Worm (Caenorhabditis elegans) whole organism, young adult: Measurements from ENCODE around the gene pyt-1.

Source experiments
- C06A6.2 ChIP-seq: fragments of 200-800 bp; sonication (Bioruptor generic); conservative IDR thresholded peaks from 2 replicates; pipeline ENCODE4 v1.3.6; 2022; ENCODE audit warnings: missing genetic modification characterization, missing compliant biosample characterization
- F22D6.2 ChIP-seq: sonication (generic microtip); optimal IDR thresholded peaks from 2 replicates; lab custom pipeline; 2016; ENCODE audit warnings: mild to moderate bottlenecking, missing genetic modification characterization, missing compliant biosample characterization
- F33H1.4 ChIP-seq: fragments of 200-800 bp; sonication (Bioruptor generic); IDR thresholded peaks from 2 replicates; pipeline ENCODE4 v1.3.6; 2022; ENCODE audit warnings: missing genetic modification reagents, missing genetic modification characterization, missing compliant biosample characterization
- F37B4.10 ChIP-seq: fragments of 200-800 bp; sonication (Bioruptor generic); IDR thresholded peaks from 2 replicates; pipeline ENCODE4 v1.3.6; 2022; ENCODE audit warnings: missing genetic modification characterization, missing compliant biosample characterization
- K11D2.4 ChIP-seq: fragments of 200-800 bp; sonication (Bioruptor generic); IDR thresholded peaks from 2 replicates; pipeline ENCODE4 v1.3.6; 2022; ENCODE audit warnings: missing genetic modification reagents, missing genetic modification characterization, missing compliant biosample characterization
- Y79H2A.3 ChIP-seq: fragments of 200-800 bp; sonication (Bioruptor generic); conservative IDR thresholded peaks from 2 replicates; pipeline ENCODE4 v1.3.6; 2022; ENCODE audit warnings: missing genetic modification reagents, missing genetic modification characterization, missing compliant biosample characterization
- akir-1 ChIP-seq: fragments of 200-800 bp; sonication (Bioruptor generic); optimal IDR thresholded peaks from 2 replicates; lab custom pipeline; 2018; ENCODE audit warnings: mild to moderate bottlenecking, missing genetic modification characterization, moderate library complexity, missing compliant biosample characterization
- aptf-2 ChIP-seq: fragments of 200-800 bp; sonication (Bioruptor generic); conservative IDR thresholded peaks from 2 replicates; pipeline ENCODE4 v1.3.6; 2022; ENCODE audit warnings: missing genetic modification reagents, missing genetic modification characterization, missing compliant biosample characterization
- aptf-3 ChIP-seq: fragments of 200-800 bp; sonication (Bioruptor generic); IDR thresholded peaks from 2 replicates; pipeline ENCODE4 v1.3.6; 2022; ENCODE audit warnings: missing genetic modification characterization, missing compliant biosample characterization
- bed-1 ChIP-seq: fragments of 200-800 bp; sonication (Bioruptor generic); IDR thresholded peaks from 2 replicates; pipeline ENCODE4 v1.3.6; 2022; ENCODE audit warnings: missing genetic modification reagents, missing genetic modification characterization, missing compliant biosample characterization
- cebp-1 ChIP-seq, 2 experiments: fragments of 200-800 bp in 1 of 2; sonication (Bioruptor generic) in 1 of 2; sonication (generic microtip) in 1 of 2; IDR thresholded peaks in 1 of 2; optimal IDR thresholded peaks in 1 of 2; 2 replicates each; pipeline versions ENCODE4 v1.3.6 to Lab custom; 2017 to 2022; ENCODE audit warnings: missing compliant biosample characterization in 2 of 2, missing genetic modification characterization in 2 of 2, mild to moderate bottlenecking in 1 of 2, missing genetic modification reagents in 1 of 2, moderate library complexity in 1 of 2
- ceh-100 ChIP-seq: fragments of 200-800 bp; sonication (Bioruptor generic); IDR thresholded peaks from 2 replicates; pipeline ENCODE4 v1.3.6; 2022; ENCODE audit warnings: missing genetic modification reagents, missing genetic modification characterization, missing compliant biosample characterization
- ceh-40 ChIP-seq: fragments of 200-800 bp; sonication (Bioruptor generic); IDR thresholded peaks from 2 replicates; pipeline ENCODE4 v1.3.6; 2022; ENCODE audit warnings: missing genetic modification characterization, missing compliant biosample characterization
- die-1 ChIP-seq: sonication (generic microtip); optimal IDR thresholded peaks from 2 replicates; lab custom pipeline; 2016; ENCODE audit warnings: missing genotype, mild to moderate bottlenecking, missing genetic modification characterization, missing compliant biosample characterization
- dpff-1 ChIP-seq: sonication (generic microtip); optimal IDR thresholded peaks from 2 replicates; lab custom pipeline; 2017; ENCODE audit warnings: mild to moderate bottlenecking, missing genetic modification characterization, missing compliant biosample characterization
- efl-1 ChIP-seq: fragments of 150-350 bp; optimal IDR thresholded peaks from 2 replicates; lab custom pipeline; 2014; ENCODE audit warnings: missing biosample characterization, missing genetic modification reagents, missing genetic modification characterization
- egl-44 ChIP-seq: fragments of 200-800 bp; sonication (Bioruptor generic); IDR thresholded peaks from 2 replicates; pipeline ENCODE4 v1.3.6; 2022; ENCODE audit warnings: missing genetic modification reagents, missing genetic modification characterization, missing compliant biosample characterization
- egrh-3 ChIP-seq: fragments of 200-800 bp; sonication (Bioruptor generic); IDR thresholded peaks from 2 replicates; pipeline ENCODE4 v1.3.6; 2022; ENCODE audit warnings: missing genetic modification reagents, missing genetic modification characterization, missing compliant biosample characterization
- him-1 ChIP-seq: sonication (generic microtip); optimal IDR thresholded peaks from 2 replicates; lab custom pipeline; 2016; ENCODE audit warnings: missing genotype, missing genetic modification reagents, missing genetic modification characterization, missing compliant biosample characterization
- hlh-26 ChIP-seq: fragments of 200-800 bp; sonication (Bioruptor generic); conservative IDR thresholded peaks from 2 replicates; pipeline ENCODE4 v1.3.6; 2022; ENCODE audit warnings: missing genetic modification reagents, missing genetic modification characterization, missing compliant biosample characterization
- lag-1 ChIP-seq: fragments of 200-800 bp; sonication (Bioruptor generic); IDR thresholded peaks from 2 replicates; pipeline ENCODE4 v1.3.6; 2022; ENCODE audit warnings: missing genetic modification reagents, missing genetic modification characterization, missing compliant biosample characterization
- let-526 ChIP-seq: fragments of 200-800 bp; sonication (Bioruptor generic); IDR thresholded peaks from 2 replicates; pipeline ENCODE4 v1.3.6; 2022; ENCODE audit warnings: missing genetic modification reagents, missing genetic modification characterization, missing compliant biosample characterization
- lin-40 ChIP-seq: sonication (generic microtip); optimal IDR thresholded peaks from 2 replicates; lab custom pipeline; 2016; ENCODE audit warnings: missing genetic modification characterization, mild to moderate bottlenecking, missing compliant biosample characterization, missing genotype, missing genetic modification reagents
- lin-54 ChIP-seq: fragments of 200-800 bp; sonication (Bioruptor generic); optimal IDR thresholded peaks from 2 replicates; lab custom pipeline; 2018; ENCODE audit warnings: mild to moderate bottlenecking, missing genetic modification characterization, missing compliant biosample characterization
- madf-6 ChIP-seq: fragments of 200-800 bp; sonication (Bioruptor generic); IDR thresholded peaks from 2 replicates; pipeline ENCODE4 v1.3.6; 2022; ENCODE audit warnings: missing genetic modification reagents, missing genetic modification characterization, missing compliant biosample characterization
- mcd-1 ChIP-seq: fragments of 200-800 bp; sonication (Bioruptor generic); IDR thresholded peaks from 2 replicates; pipeline ENCODE4 v1.3.6; 2022; ENCODE audit warnings: missing genetic modification reagents, missing genetic modification characterization, missing compliant biosample characterization
- nfya-1 ChIP-seq: sonication (generic microtip); optimal IDR thresholded peaks from 2 replicates; lab custom pipeline; 2017; ENCODE audit warnings: antibody characterized with exemption, missing compliant biosample characterization, missing genetic modification characterization, borderline replicate concordance; ENCODE audit not compliant: insufficient read depth
- nfya-2 ChIP-seq: fragments of 200-800 bp; sonication (Bioruptor generic); IDR thresholded peaks from 2 replicates; pipeline ENCODE4 v1.3.6; 2022; ENCODE audit warnings: missing genetic modification reagents, missing genetic modification characterization, missing compliant biosample characterization
- nfyb-1 ChIP-seq: fragments of 200-800 bp; sonication (Bioruptor generic); IDR thresholded peaks from 2 replicates; pipeline ENCODE4 v1.3.6; 2022; ENCODE audit warnings: missing genetic modification reagents, missing genetic modification characterization, missing compliant biosample characterization
- pbrm-1 ChIP-seq: fragments of 200-800 bp; sonication (Bioruptor generic); IDR thresholded peaks from 2 replicates; pipeline ENCODE4 v1.3.6; 2022; ENCODE audit warnings: missing genetic modification reagents, missing genetic modification characterization, missing compliant biosample characterization
- rec-8 ChIP-seq, 2 experiments: sonication (generic microtip); optimal IDR thresholded peaks; 2 replicates each; lab custom pipeline; 2016; ENCODE audit warnings: mild to moderate bottlenecking in 2 of 2, missing genetic modification characterization in 2 of 2, missing genetic modification reagents in 2 of 2, missing genotype in 2 of 2, missing biosample characterization in 1 of 2, missing compliant biosample characterization in 1 of 2, moderate library complexity in 1 of 2
- sea-2 ChIP-seq: fragments of 200-800 bp; sonication (Bioruptor generic); IDR thresholded peaks from 2 replicates; pipeline ENCODE4 v1.3.6; 2022; ENCODE audit warnings: missing genetic modification characterization, missing compliant biosample characterization
- snpc-1.3 ChIP-seq: sonication (generic microtip); optimal IDR thresholded peaks from 2 replicates; lab custom pipeline; 2017; ENCODE audit warnings: missing genetic modification characterization, mild to moderate bottlenecking, missing compliant biosample characterization, antibody characterized with exemption, moderate library complexity, missing genotype, missing genetic modification reagents; ENCODE audit not compliant: insufficient read depth
- tbx-9 ChIP-seq: sonication (generic microtip); optimal IDR thresholded peaks from 2 replicates; lab custom pipeline; 2016; ENCODE audit warnings: borderline replicate concordance, missing genetic modification characterization, inconsistent platforms, missing compliant biosample characterization
- unc-130 ChIP-seq: sonication (generic microtip); optimal IDR thresholded peaks from 2 replicates; lab custom pipeline; 2016; ENCODE audit warnings: missing genetic modification reagents, missing genetic modification characterization, missing compliant biosample characterization
- ztf-18 ChIP-seq: sonication (generic microtip); optimal IDR thresholded peaks from 2 replicates; lab custom pipeline; 2016; ENCODE audit warnings: missing genotype, mild to moderate bottlenecking, missing genetic modification characterization, missing compliant biosample characterization
- ztf-28 ChIP-seq: fragments of 200-800 bp; sonication (Bioruptor generic); IDR thresholded peaks from 2 replicates; pipeline ENCODE4 v1.3.6; 2022; ENCODE audit warnings: missing genetic modification reagents, missing genetic modification characterization, missing compliant biosample characterization
- ztf-3 ChIP-seq: fragments of 200-800 bp; sonication (Bioruptor generic); optimal IDR thresholded peaks from 2 replicates; lab custom pipeline; 2018; ENCODE audit warnings: mild to moderate bottlenecking, missing genetic modification characterization, missing compliant biosample characterization
- ztf-6 ChIP-seq: fragments of 200-800 bp; sonication (Bioruptor generic); IDR thresholded peaks from 2 replicates; pipeline ENCODE4 v1.3.6; 2022; ENCODE audit warnings: missing genetic modification reagents, missing genetic modification characterization, missing compliant biosample characterization

pyt-1 gene

DNA sequence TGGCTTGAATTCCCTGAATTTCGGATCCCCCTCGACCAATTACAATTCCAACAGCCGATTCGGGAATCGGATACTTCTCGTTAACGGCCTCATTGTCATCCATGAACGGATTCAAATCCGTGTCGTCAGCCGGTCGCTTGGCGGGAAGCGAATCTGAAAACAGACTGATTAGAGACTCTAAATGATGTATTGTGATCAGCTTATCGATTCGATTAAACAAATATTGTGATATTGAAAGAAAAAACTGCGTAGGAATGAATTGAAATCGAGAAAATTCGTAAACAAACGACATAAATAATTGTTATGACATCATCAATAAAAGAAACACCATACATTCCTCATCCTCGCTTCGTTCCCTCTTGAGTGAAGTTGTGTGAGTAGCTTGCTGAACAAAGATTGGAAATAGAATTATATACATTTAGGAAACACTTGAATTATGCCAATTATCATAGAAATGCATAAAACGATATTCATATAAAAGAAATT lies 8.9 kb upstream of the pyt-1 start (continued):
- TF ChIP-seq F22D6.2: no peak
- 0 out of 2 replicates have a peak, but pooled peaks have one; percentile 51 for TF ChIP-seq bed-1 (GFP tag; lab: Robert Waterston, UW)
- no peak for TF ChIP-seq him-1 (tag; lab: Kevin White, UChicago)
- TF ChIP-seq mcd-1 (GFP tag; lab: Robert Waterston, UW): no peak
- TF ChIP-seq hlh-26 (GFP tag; lab: Robert Waterston, UW): no peak
- TF ChIP-seq lag-1 (GFP tag; lab: Robert Waterston, UW): no peak
- TF ChIP-seq pbrm-1: no peak; the same call in 1 of the 2 replicates
- TF ChIP-seq F37B4.10: no peak
- no peak for TF ChIP-seq lin-40 (tag; lab: Kevin White, UChicago)
- no peak for TF ChIP-seq nfya-1 (tag; lab: Kevin White, UChicago)
- TF ChIP-seq, all 124 proteins: peak for 46

DNA sequence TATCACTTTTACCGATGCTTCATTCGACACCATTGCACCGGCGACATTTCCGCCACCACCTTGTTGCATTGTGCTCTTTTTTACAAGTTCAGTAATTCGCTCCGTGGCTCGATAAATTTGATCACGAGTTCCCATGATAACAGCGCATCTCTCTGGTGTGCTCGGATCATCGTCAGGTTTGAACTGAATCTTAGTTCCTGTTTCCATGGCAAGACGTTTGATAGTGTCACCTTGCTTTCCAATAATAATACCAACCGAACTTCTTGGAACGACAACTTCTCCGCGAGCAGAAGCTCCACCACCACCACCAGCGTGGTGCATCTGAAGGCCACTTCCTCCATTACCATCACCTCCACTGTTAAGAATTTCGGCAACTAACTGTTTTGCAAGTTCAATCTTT lies 8.0 kb upstream of the pyt-1 start:
- TF ChIP-seq madf-6 (GFP tag; lab: Robert Waterston, UW) (no peak; the same call in 1 of the 2 replicates), C06A6.2 (GFP tag; lab: Robert Waterston, UW) (no peak), cebp-1 (GFP tag; IDR thresholded peaks at IDR 0.05; lab: Robert Waterston, UW) (no peak), cebp-1 (tag; optimal IDR thresholded peaks at IDR 0.05; lab: Kevin White, UChicago) (no peak), snpc-1.3 (tag; lab: Kevin White, UChicago) (no peak), ceh-40 (GFP tag; lab: Robert Waterston, UW) (no peak), ztf-3 (GFP tag; lab: Kevin White, UChicago) (no peak), unc-130 (GFP tag; lab: Kevin White, UChicago) (no peak), ztf-18 (tag; lab: Kevin White, UChicago) (no peak)

DNA sequence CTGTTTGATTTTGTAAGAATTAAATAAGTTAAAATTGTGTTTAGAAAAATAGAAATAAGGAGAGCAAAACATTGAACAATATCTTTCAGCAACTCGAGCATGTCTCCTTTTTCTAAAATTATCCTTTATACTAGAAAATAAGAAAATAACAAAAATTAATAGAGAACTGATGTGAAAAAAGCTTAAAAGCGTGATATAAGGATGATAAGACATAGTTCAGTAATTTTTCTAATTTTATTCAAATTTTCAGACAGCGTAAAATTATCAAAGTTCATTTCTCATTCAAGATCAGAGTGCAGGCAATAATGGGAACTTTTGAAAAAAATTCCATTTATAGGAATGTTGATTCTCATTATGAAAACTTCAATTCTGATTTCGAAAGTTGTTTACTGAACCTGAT lies 4.2 kb upstream of the pyt-1 start, which contains the start of gene str-182:
str-182 (minus strand) TSS at position 101 of the 400 bp plus-strand sequence.
- no peak for TF ChIP-seq madf-6 (GFP tag; lab: Robert Waterston, UW)
- TF ChIP-seq egl-44 (GFP tag; lab: Robert Waterston, UW): no peak
- TF ChIP-seq let-526 (GFP tag; lab: Robert Waterston, UW): no peak
- TF ChIP-seq die-1 (tag; lab: Kevin White, UChicago): no peak
- no peak for TF ChIP-seq akir-1 (GFP tag; lab: Kevin White, UChicago)
- TF ChIP-seq F33H1.4: no peak
- TF ChIP-seq nfya-1 (tag; lab: Kevin White, UChicago): no peak
- TF ChIP-seq tbx-9: no peak
- TF ChIP-seq rec-8 (tag; optimal IDR thresholded peaks at IDR 0.05; lab: Kevin White, UChicago): no peak
- no peak for TF ChIP-seq aptf-2 (GFP tag; lab: Robert Waterston, UW)
- TF ChIP-seq dpff-1 (tag; lab: Kevin White, UChicago): no peak
- no peak for TF ChIP-seq F22D6.2
- no peak for TF ChIP-seq sea-2 (GFP tag; lab: Robert Waterston, UW)
- TF ChIP-seq ceh-100 (GFP tag; lab: Robert Waterston, UW): no peak
- no peak for TF ChIP-seq K11D2.4 (GFP tag; lab: Robert Waterston, UW)

DNA sequence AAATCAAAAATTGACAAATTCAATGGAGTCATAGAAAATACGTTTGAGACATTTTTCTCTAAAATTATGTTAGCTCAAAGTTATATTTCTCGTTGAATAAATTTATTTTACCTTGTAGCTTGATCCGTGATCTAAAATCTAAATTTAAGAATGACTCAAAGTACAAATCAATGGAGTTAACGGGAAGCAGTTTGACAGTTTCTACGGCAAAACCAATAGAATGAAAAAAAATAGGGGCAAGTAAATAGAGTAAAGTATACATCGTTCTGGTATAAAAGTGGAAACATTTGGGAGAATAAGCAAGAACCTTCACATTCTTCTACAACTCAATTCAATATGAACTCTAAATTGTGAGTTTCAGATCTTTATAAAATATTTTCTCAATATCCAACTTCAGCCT lies 1.8 kb upstream of the pyt-1 start, which contains the start of gene fipr-6:
fipr-6 (plus strand) TSS at position 301 of the 400 bp plus-strand sequence.
- TF ChIP-seq madf-6 (GFP tag; lab: Robert Waterston, UW): no peak
- TF ChIP-seq nfya-2 (GFP tag; lab: Robert Waterston, UW): no peak
- no peak for TF ChIP-seq Y79H2A.3 (GFP tag; lab: Robert Waterston, UW)
- no peak for TF ChIP-seq ztf-3 (GFP tag; lab: Kevin White, UChicago)
- no peak for TF ChIP-seq dpff-1 (tag; lab: Kevin White, UChicago)
- no peak for TF ChIP-seq ztf-6 (GFP tag; lab: Robert Waterston, UW)
- TF ChIP-seq nfyb-1 (GFP tag; lab: Robert Waterston, UW): no peak
- TF ChIP-seq egrh-3 (GFP tag; lab: Robert Waterston, UW): no peak
- no peak for TF ChIP-seq efl-1 (GFP tag; lab: Kevin White, UChicago)
- no peak for TF ChIP-seq ztf-28 (GFP tag; lab: Robert Waterston, UW)
- TF ChIP-seq lin-54 (GFP tag; lab: Kevin White, UChicago): no peak
- no peak for TF ChIP-seq aptf-3
- no peak for TF ChIP-seq F37B4.10
